Worm (Caenorhabditis elegans): ENCODE measurements around the gene somi-1.

The somi-1 gene

ce11 chrV:13401669-13402068 lies 10.5 kb upstream of the somi-1 start:
- TF ChIP-seq nhr-25 (tag; optimal IDR thresholded peaks at IDR 0.05) = no peak
- no peak for TF ChIP-seq F13H6.1 (tag; optimal IDR thresholded peaks at IDR 0.05)
- TF ChIP-seq sma-3 (GFP tag; optimal IDR thresholded peaks at IDR 0.05) = no peak
- TF ChIP-seq nhr-12 (tag; optimal IDR thresholded peaks at IDR 0.05) = no peak
- TF ChIP-seq sem-4 (tag; optimal IDR thresholded peaks at IDR 0.05) = no peak
- no peak for TF ChIP-seq ceh-82 (tag; optimal IDR thresholded peaks at IDR 0.05)
- TF ChIP-seq nhr-237 (tag; optimal IDR thresholded peaks at IDR 0.05) = no peak
- TF ChIP-seq lin-39 (tag; optimal IDR thresholded peaks at IDR 0.05) = no peak
- TF ChIP-seq nhr-129 (tag; optimal IDR thresholded peaks at IDR 0.05) = no peak
- TF ChIP-seq crh-2 (tag; optimal IDR thresholded peaks at IDR 0.05) = no peak
- no peak for TF ChIP-seq aly-2 (tag; optimal IDR thresholded peaks at IDR 0.05)
- no peak for TF ChIP-seq ceh-16 (tag; optimal IDR thresholded peaks at IDR 0.05)
- TF ChIP-seq gmeb-1 (tag; optimal IDR thresholded peaks at IDR 0.05) = no peak
- no peak for TF ChIP-seq fos-1 (tag; optimal IDR thresholded peaks at IDR 0.05)
- TF ChIP-seq mbf-1 (tag; optimal IDR thresholded peaks at IDR 0.05) = no peak
- no peak for TF ChIP-seq peb-1 (tag; optimal IDR thresholded peaks at IDR 0.05)

- TF ChIP-seq Y55F3AM.14 (GFP tag; optimal IDR thresholded peaks at IDR 0.05) = peak; percentile 39
- TF ChIP-seq zag-1 (tag; optimal IDR thresholded peaks at IDR 0.05) = peak; percentile 48
- peak; percentile 17 for TF ChIP-seq nhr-129 (tag; optimal IDR thresholded peaks at IDR 0.05)
- no peak for TF ChIP-seq gmeb-1 (tag; optimal IDR thresholded peaks at IDR 0.05)
Measured at ce11 chrV:13396426-13396825, 5.2 kb upstream of the somi-1 start.

- no peak for TF ChIP-seq nhr-77 (tag; optimal IDR thresholded peaks at IDR 0.05)
- no peak for TF ChIP-seq nhr-25 (tag; optimal IDR thresholded peaks at IDR 0.05)
- no peak for TF ChIP-seq F13H6.1 (tag; optimal IDR thresholded peaks at IDR 0.05)
Measured at ce11 chrV:13394968-13395367, 3.8 kb upstream of the somi-1 start.

ce11 chrV:13393333-13393803 lies 2.2 kb upstream of the somi-1 start:
- TF ChIP-seq unc-39 (tag; optimal IDR thresholded peaks at IDR 0.05) (no peak), sma-9 (GFP tag; optimal IDR thresholded peaks at IDR 0.05) (peak; percentile 2), sma-9 (tag; optimal IDR thresholded peaks at IDR 0.05) (no peak), ceh-16 (tag; optimal IDR thresholded peaks at IDR 0.05) (no peak), mbf-1 (tag; optimal IDR thresholded peaks at IDR 0.05) (no peak), nhr-25 (tag; optimal IDR thresholded peaks at IDR 0.05) (no peak), nhr-11 (tag; optimal IDR thresholded peaks at IDR 0.05) (no peak), F13H6.1 (tag; optimal IDR thresholded peaks at IDR 0.05) (peak; percentile 72), dmd-4 (tag; optimal IDR thresholded peaks at IDR 0.05) (no peak), C34F6.9 (tag; optimal IDR thresholded peaks at IDR 0.05) (peak; percentile 31), nhr-237 (tag; optimal IDR thresholded peaks at IDR 0.05) (no peak), crh-2 (tag; optimal IDR thresholded peaks at IDR 0.05) (no peak), lsy-2 (tag; optimal IDR thresholded peaks at IDR 0.05) (peak in 1 of 2 experiments; percentile 13), ceh-82 (tag; optimal IDR thresholded peaks at IDR 0.05) (no peak), Y55F3AM.14 (GFP tag; optimal IDR thresholded peaks at IDR 0.05) (peak; percentile 56), nhr-129 (tag; optimal IDR thresholded peaks at IDR 0.05) (peak; percentile 28), sma-3 (GFP tag; optimal IDR thresholded peaks at IDR 0.05) (peak; percentile 5), blmp-1 (tag; optimal IDR thresholded peaks at IDR 0.05; ENCODE audit: insufficient read depth) (no peak)

- TF ChIP-seq nhr-25 (tag; optimal IDR thresholded peaks at IDR 0.05) (no peak), nhr-237 (tag; optimal IDR thresholded peaks at IDR 0.05) (no peak), nhr-23 (tag; optimal IDR thresholded peaks at IDR 0.05) (no peak), sma-3 (GFP tag; optimal IDR thresholded peaks at IDR 0.05) (peak; percentile 7), nhr-11 (tag; optimal IDR thresholded peaks at IDR 0.05) (no peak), dmd-4 (tag; optimal IDR thresholded peaks at IDR 0.05) (no peak), nhr-129 (tag; optimal IDR thresholded peaks at IDR 0.05) (peak; percentile 23), nhr-6 (tag; optimal IDR thresholded peaks at IDR 0.05) (no peak), lsy-2 (tag; optimal IDR thresholded peaks at IDR 0.05) (peak in 1 of 2 experiments; percentile 18), mdl-1 (tag; optimal IDR thresholded peaks at IDR 0.05) (no peak), R02D3.7 (tag; optimal IDR thresholded peaks at IDR 0.05) (no peak), sma-9 (GFP tag; optimal IDR thresholded peaks at IDR 0.05) (peak; percentile 71), sma-9 (tag; optimal IDR thresholded peaks at IDR 0.05) (no peak), nhr-77 (tag; optimal IDR thresholded peaks at IDR 0.05) (no peak), unc-62 (GFP tag; optimal IDR thresholded peaks at IDR 0.05) (no peak), snpc-4 (tag; optimal IDR thresholded peaks at IDR 0.05) (no peak), gmeb-1 (tag; optimal IDR thresholded peaks at IDR 0.05) (peak; percentile 17), ceh-16 (tag; optimal IDR thresholded peaks at IDR 0.05) (peak; percentile 59), ztf-4 (tag; optimal IDR thresholded peaks at IDR 0.05) (no peak), egl-27 (tag; optimal IDR thresholded peaks at IDR 0.05) (no peak), elt-1 (tag; optimal IDR thresholded peaks at IDR 0.05) (no peak), mab-5 (tag; optimal IDR thresholded peaks at IDR 0.05) (no peak), unc-55 (GFP tag; optimal IDR thresholded peaks at IDR 0.05) (no peak), ztf-11 (tag; optimal IDR thresholded peaks at IDR 0.05) (no peak), ZK546.5 (tag; optimal IDR thresholded peaks at IDR 0.05) (no peak), peb-1 (tag; optimal IDR thresholded peaks at IDR 0.05) (no peak), C34F6.9 (tag; optimal IDR thresholded peaks at IDR 0.05) (no peak), fos-1 (tag; optimal IDR thresholded peaks at IDR 0.05) (peak; percentile 1), lin-11 (tag; optimal IDR thresholded peaks at IDR 0.05) (no peak), nhr-12 (tag; optimal IDR thresholded peaks at IDR 0.05) (no peak), unc-39 (tag; optimal IDR thresholded peaks at IDR 0.05) (no peak)
Measured at ce11 chrV:13390936-13391335, 259 bp downstream of the somi-1 start.

Measured in whole organism, L2 larva.